Fruit fly (Drosophila melanogaster) whole organism, prepupa: Measurements from ENCODE around the gene CG18528.

Source experiments
- CG11294 ChIP-seq: fragments of 200-800 bp; sonication (Bioruptor generic); IDR thresholded peaks from 2 replicates; pipeline ENCODE4 v1.3.6; 2022; ENCODE audit warnings: missing biosample characterization, missing genetic modification characterization
- CG6792 ChIP-seq: fragments of 200-800 bp; sonication (Bioruptor generic); optimal IDR thresholded peaks from 3 replicates; lab custom pipeline; 2016; ENCODE audit warnings: missing biosample characterization, missing genetic modification characterization
- CG6808 ChIP-seq: fragments of 200-800 bp; sonication (Bioruptor generic); optimal IDR thresholded peaks from 3 replicates; lab custom pipeline; 2017; ENCODE audit warnings: missing biosample characterization, missing genetic modification characterization, mild to moderate bottlenecking, moderate library complexity, missing genetic modification reagents
- CG6854 ChIP-seq: fragments of 200-800 bp; sonication (Bioruptor generic); optimal IDR thresholded peaks from 2 replicates; lab custom pipeline; 2017; ENCODE audit warnings: missing biosample characterization, mild to moderate bottlenecking, missing genetic modification characterization
- CG8632 ChIP-seq: fragments of 200-800 bp; sonication (Bioruptor generic); optimal IDR thresholded peaks from 3 replicates; lab custom pipeline; 2016; ENCODE audit warnings: missing biosample characterization, missing genetic modification characterization
- Eip75B ChIP-seq: fragments of 200-800 bp; sonication (Bioruptor generic); optimal IDR thresholded peaks from 3 replicates; lab custom pipeline; 2016; ENCODE audit warnings: missing biosample characterization, missing genetic modification characterization
- Met ChIP-seq: fragments of 200-800 bp; sonication (Bioruptor generic); optimal IDR thresholded peaks from 3 replicates; lab custom pipeline; 2016; ENCODE audit warnings: missing biosample characterization, missing genetic modification characterization
- Smox ChIP-seq: fragments of 200-800 bp; sonication (Bioruptor generic); optimal IDR thresholded peaks from 3 replicates; lab custom pipeline; 2016; ENCODE audit warnings: missing biosample characterization, missing genetic modification characterization
- svp ChIP-seq: fragments of 200-800 bp; sonication (Bioruptor generic); peaks from one replicate; lab custom pipeline; 2016; ENCODE audit warnings: missing biosample characterization, missing genetic modification characterization

DNA sequence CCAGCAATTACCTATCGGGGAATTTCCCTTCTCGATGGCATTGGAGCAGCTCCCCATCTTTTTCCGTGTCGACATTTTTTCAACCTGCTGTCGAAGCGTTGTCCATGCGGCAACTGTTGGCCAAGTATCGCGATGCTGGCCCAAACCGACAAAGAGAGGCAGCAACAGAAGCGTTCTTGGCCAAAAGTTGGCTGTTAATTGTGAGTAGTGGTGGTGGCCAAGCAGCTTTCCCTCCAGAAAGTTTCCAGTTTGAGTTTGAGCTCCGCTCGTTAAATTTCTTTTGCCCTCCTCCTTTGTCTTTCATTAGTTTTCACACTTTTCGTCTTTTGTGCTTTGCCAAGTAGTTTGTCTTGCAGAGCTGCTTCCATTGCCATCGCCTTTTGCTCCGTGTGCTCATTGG, 12.7 kb upstream of the CG18528 start, which contains the start of gene CG17782:
- TF ChIP-seq Smox (no peak), CG6792 (GFP tag; lab: Kevin White, UChicago) (no peak), CG8632 (GFP tag; lab: Kevin White, UChicago) (no peak), Eip75B (GFP tag; lab: Kevin White, UChicago) (no peak), svp (GFP tag; lab: Kevin White, UChicago) (no peak), CG11294 (GFP tag; lab: Robert Waterston, UW) (no peak), CG6808 (GFP tag; lab: Kevin White, UChicago) (no peak), Met (no peak), CG6854 (no peak)
